Fruit fly (Drosophila melanogaster): ENCODE data around the gene CG42371.

- TF ChIP-seq CG15710 (tag; optimal IDR thresholded peaks at IDR 0.05), result no peak
- no peak for TF ChIP-seq Pif1A (GFP tag; optimal IDR thresholded peaks at IDR 0.05)
- TF ChIP-seq CG12605 (GFP tag; IDR thresholded peaks at IDR 0.05), result no peak
- no peak for TF ChIP-seq Snoo (tag; optimal IDR thresholded peaks at IDR 0.05)
- no peak for TF ChIP-seq fd96Ca (GFP tag; IDR thresholded peaks at IDR 0.05)
Observed at dm6 chr2L:2180665-2181064, 36.4 kb downstream of the CG42371 start.
